Worm (Caenorhabditis elegans): ENCODE measurements around the gene VC5.2.

Gene VC5.2

DNA sequence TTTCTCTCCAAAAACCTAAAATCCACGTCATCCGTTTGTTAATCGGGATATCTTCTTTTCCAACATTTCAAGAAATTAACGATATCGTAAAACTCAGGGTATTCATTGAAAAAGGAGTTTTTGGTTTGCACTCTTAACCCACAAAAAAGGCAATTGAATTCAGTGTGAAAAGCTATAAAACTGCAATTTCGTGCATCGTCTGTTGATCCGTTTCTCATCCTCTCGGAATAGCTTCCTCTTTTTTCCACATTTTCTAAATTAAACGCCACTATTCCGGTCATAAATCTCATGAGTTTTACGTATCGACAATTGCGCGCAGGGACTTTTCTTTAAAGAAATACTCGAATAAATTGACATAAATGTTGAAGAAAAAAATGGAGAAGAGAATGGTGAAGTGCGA lies 26.5 kb downstream of the VC5.2 start:
- no peak for TF ChIP-seq unc-62 (GFP tag; optimal IDR thresholded peaks at IDR 0.05)

DNA sequence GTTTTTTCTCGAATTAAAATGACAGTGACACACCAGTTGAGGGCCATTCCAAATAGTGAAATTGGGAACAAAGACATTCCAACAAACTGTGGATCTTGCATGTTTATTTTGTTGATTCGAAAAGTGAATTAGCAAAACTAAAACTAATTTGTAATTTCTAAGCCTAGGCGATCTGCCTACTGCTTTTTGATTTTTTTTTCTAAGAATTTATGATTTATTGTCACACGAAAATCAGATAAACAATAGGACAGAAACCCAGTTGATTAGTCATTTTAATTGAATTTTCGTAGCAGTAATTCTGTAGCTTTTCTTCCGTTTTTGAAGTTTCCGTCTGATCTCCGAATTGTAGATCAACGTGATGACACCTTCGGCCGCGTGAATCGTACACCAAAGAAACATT lies 33.0 kb downstream of the VC5.2 start, which contains the start of gene srx-33:
TSS of gene srx-33 (minus strand) at position 101 of the 400 bp plus-strand sequence.
- no peak for TF ChIP-seq unc-62 (GFP tag; optimal IDR thresholded peaks at IDR 0.05)

ce11 chrV:7120168-7120567 lies 34.4 kb downstream of the VC5.2 start, which contains the start of gene srx-34:
TSS of gene srx-34 (minus strand) at chrV:7120268.
- no peak for TF ChIP-seq unc-62 (GFP tag; optimal IDR thresholded peaks at IDR 0.05)

DNA sequence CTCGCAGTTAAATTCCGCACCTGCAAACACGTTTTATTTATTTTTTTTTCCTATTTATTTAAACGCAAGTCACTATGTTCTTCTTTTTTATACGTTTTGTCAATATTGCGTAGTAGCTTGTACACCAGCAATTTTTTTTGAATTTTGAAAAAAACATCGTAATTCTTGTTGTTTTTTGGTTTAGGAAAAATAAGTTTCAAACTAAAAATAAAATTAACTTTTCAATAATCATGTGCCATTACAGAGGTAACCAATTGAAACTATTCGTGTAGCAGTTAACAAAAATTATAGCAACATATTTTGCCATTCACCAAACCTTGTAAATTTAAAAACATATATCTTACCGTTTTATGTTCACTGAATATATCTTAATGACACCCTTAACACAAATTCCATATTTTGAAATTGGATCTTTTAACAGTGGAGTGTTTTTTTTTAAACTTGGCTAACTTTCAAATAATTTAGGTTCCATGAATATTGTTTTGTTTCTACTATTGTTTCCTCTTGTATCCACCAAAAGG lies 37.5 kb downstream of the VC5.2 start, which contains the start of gene lmd-5:
TSS of gene lmd-5 (plus strand) at position 471 of the 521 bp plus-strand sequence.
- no peak for TF ChIP-seq unc-62 (GFP tag; optimal IDR thresholded peaks at IDR 0.05)

ce11 chrV:7123979-7124378 lies 38.2 kb downstream of the VC5.2 start:
- TF ChIP-seq unc-62 (GFP tag; optimal IDR thresholded peaks at IDR 0.05) = no peak

DNA sequence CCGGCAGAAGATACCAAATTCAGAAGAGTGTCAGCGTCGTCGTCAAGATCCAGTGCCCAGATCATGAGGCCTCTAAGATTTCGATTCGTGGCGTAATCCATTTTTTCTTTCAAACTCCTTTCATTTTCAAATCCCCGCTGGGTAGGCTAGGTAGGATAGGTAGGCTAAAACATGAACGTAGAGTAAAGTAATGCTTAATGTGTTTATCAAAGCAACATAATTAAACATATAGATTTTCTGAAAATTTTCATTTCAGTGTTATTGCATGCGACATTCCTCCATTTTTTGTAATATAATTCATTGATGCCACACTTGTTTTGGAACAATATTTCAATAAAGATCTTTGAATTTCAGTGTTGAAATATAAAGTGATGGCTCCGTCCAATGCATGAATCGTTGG lies 43.7 kb downstream of the VC5.2 start, which contains the start of gene T01C4.8:
TSS of gene T01C4.8 (minus strand) at position 101 of the 400 bp plus-strand sequence.
- no peak for TF ChIP-seq unc-62 (GFP tag; optimal IDR thresholded peaks at IDR 0.05)

- TF ChIP-seq unc-62 (GFP tag; optimal IDR thresholded peaks at IDR 0.05) = no peak
Observed at ce11 chrV:7130974-7131373, 45.2 kb downstream of the VC5.2 start, which contains the start of gene srx-36. TSS of gene srx-36 (minus strand) at chrV:7131074.

ce11 chrV:7132248-7132647 lies 46.5 kb downstream of the VC5.2 start, which contains the start of gene sre-10:
TSS of gene sre-10 (plus strand) at chrV:7132548.
- TF ChIP-seq unc-62 (GFP tag; optimal IDR thresholded peaks at IDR 0.05) = no peak

DNA sequence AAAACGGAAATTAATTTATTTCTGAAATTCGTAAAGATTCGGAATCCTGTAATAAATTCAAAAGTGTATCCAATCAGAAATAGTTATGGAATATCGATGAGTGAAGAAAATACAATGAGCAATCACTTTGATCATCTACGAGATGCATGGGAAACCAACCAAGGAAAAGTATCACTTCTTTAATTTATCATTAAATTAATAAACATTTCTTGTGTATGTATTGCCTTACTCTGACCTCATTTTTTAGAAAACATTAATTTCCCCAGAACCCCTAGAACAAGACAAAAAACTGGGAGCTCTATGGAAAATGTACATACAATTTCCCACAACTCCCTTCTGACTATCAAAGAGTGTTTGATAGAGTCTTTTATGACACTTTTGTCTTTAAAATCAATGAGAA lies 48.2 kb downstream of the VC5.2 start, which contains the start of gene F10D2.16:
TSS of gene F10D2.16 (plus strand) at position 301 of the 400 bp plus-strand sequence.
- TF ChIP-seq unc-62 (GFP tag; optimal IDR thresholded peaks at IDR 0.05) = no peak

ce11 chrV:7136859-7137258 lies 51.1 kb downstream of the VC5.2 start:
- TF ChIP-seq unc-62 (GFP tag; optimal IDR thresholded peaks at IDR 0.05) = no peak

- no peak for TF ChIP-seq unc-62 (GFP tag; optimal IDR thresholded peaks at IDR 0.05)
Observed at ce11 chrV:7138320-7138719, 52.6 kb downstream of the VC5.2 start, which contains the start of gene str-112. TSS of gene str-112 (minus strand) at chrV:7138420.

Data from whole organism, dauer.